Worm (Caenorhabditis elegans): ENCODE data around the gene srbc-67.

srbc-67 gene

DNA sequence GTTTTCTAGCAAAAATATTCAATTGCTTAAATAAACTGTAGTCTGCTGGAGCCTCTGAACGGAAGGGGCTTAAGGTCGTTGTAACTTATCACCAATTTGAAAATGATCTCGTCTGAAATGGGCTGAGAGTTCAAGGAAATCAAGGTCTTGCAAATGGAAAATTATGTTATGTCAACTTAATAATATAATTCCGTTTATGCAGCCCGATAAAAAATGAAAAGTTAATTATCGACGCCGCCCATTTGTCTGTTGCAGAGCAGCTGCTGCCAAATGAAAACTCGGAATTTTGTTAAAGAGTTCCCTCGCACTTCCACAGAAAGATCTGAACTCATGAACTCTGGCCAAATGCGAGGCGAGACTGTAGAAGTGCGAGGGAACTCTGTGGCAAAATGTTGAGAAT lies at the start of gene srbc-67:
Gene srbc-67, minus strand, starts transcription at position 101 of the 400 bp plus-strand sequence.
- TF ChIP-seq dpl-1 (GFP tag; optimal IDR thresholded peaks at IDR 0.05) (no peak), aha-1 (tag) (peak; percentile 29)

DNA sequence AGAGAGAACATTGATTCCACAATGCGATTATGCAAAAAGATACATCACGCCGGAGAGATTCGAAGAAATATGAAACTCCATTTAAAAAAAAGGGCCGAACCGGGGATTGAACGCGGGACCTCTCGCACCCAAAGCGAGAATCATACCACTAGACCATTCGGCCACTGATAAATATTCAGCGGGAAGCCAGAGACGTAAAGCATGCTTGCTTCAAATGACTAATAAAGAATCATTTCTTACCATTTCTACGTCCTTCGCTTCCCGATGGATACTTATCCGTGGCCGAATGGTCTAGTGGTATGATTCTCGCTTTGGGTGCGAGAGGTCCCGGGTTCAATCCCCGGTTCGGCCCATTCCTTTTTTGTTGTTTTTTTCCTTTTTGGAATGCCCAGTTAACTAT lies 47.2 kb upstream of the srbc-67 start:
- TF ChIP-seq F44E2.7 (GFP tag; IDR thresholded peaks at IDR 0.05) = no peak
- TF ChIP-seq dmd-6 (GFP tag; IDR thresholded peaks at IDR 0.05) = peak; percentile 24
- TF ChIP-seq arid-1 (GFP tag; conservative IDR thresholded peaks at IDR 0.05) = 0 out of 2 replicates have a peak, but pooled peaks have one; percentile 36
- TF ChIP-seq nhr-6 (tag; optimal IDR thresholded peaks at IDR 0.05) = no peak
- TF ChIP-seq hlh-11 (tag; optimal IDR thresholded peaks at IDR 0.05) = no peak
- TF ChIP-seq egl-27 (tag; optimal IDR thresholded peaks at IDR 0.05) = no peak
- TF ChIP-seq hlh-30 (tag; optimal IDR thresholded peaks at IDR 0.05; ENCODE audit: insufficient read depth) = no peak
- no peak for TF ChIP-seq mep-1 (tag; optimal IDR thresholded peaks at IDR 0.05)
- no peak for TF ChIP-seq nhr-11 (tag; optimal IDR thresholded peaks at IDR 0.05)
- no peak for TF ChIP-seq spr-1 (tag; optimal IDR thresholded peaks at IDR 0.05)
- TF ChIP-seq lim-7 (GFP tag; IDR thresholded peaks at IDR 0.05) = peak; percentile 75
- 0 out of 2 replicates have a peak, but pooled peaks have one; percentile 24 for TF ChIP-seq nhr-42 (GFP tag; IDR thresholded peaks at IDR 0.05)
- TF ChIP-seq Y48G9A.11 (GFP tag; IDR thresholded peaks at IDR 0.05) = peak; percentile 70
- peak; percentile 47; the same call in 1 of the 2 replicates for TF ChIP-seq snpc-1.2 (GFP tag; IDR thresholded peaks at IDR 0.05)
- peak; percentile 48; the same call in 1 of the 2 replicates for TF ChIP-seq F26F4.8 (GFP tag; conservative IDR thresholded peaks at IDR 0.05)
- peak; percentile 64 for TF ChIP-seq lin-38 (GFP tag; IDR thresholded peaks at IDR 0.05)
- no peak for TF ChIP-seq zfp-2 (tag; optimal IDR thresholded peaks at IDR 0.05)
- peak; percentile 6 for TF ChIP-seq lir-3 (tag; optimal IDR thresholded peaks at IDR 0.05)
- TF ChIP-seq saeg-2 (GFP tag; IDR thresholded peaks at IDR 0.05) = no peak
- no peak for TF ChIP-seq ceh-82 (tag; optimal IDR thresholded peaks at IDR 0.05)
- TF ChIP-seq nhr-25 (tag; optimal IDR thresholded peaks at IDR 0.05; ENCODE audit: borderline replicate concordance, insufficient read depth) = no peak
- peak; percentile 63 for TF ChIP-seq T26A8.4 (GFP tag; IDR thresholded peaks at IDR 0.05)
- TF ChIP-seq mxl-3 (GFP tag; optimal IDR thresholded peaks at IDR 0.05) = no peak
- no peak for TF ChIP-seq duxl-1 (tag; optimal IDR thresholded peaks at IDR 0.05; ENCODE audit: poor library complexity)
- no peak for TF ChIP-seq rbr-2 (tag; optimal IDR thresholded peaks at IDR 0.05)
- TF ChIP-seq mxl-2 (GFP tag; conservative IDR thresholded peaks at IDR 0.05) = 0 out of 2 replicates have a peak, but pooled peaks have one; percentile 49
- TF ChIP-seq nhr-48 (tag; optimal IDR thresholded peaks at IDR 0.05) = no peak
- TF ChIP-seq mdt-29 (GFP tag; IDR thresholded peaks at IDR 0.05) = no peak
- TF ChIP-seq lin-13 (GFP tag; optimal IDR thresholded peaks at IDR 0.05) = peak; percentile 42
- TF ChIP-seq daf-16 (GFP tag; optimal IDR thresholded peaks at IDR 0.05) = peak in 1 of 2 experiments; percentile 17
- TF ChIP-seq daf-16 (tag; optimal IDR thresholded peaks at IDR 0.05) = peak; percentile 45
- TF ChIP-seq ceh-44 (GFP tag; IDR thresholded peaks at IDR 0.05) = 0 out of 2 replicates have a peak, but pooled peaks have one; percentile 7
- no peak for TF ChIP-seq fos-1 (tag; optimal IDR thresholded peaks at IDR 0.05)
- TF ChIP-seq ceh-32 (tag; optimal IDR thresholded peaks at IDR 0.05; ENCODE audit: poor library complexity) = no peak
- TF ChIP-seq lsy-2 (tag; optimal IDR thresholded peaks at IDR 0.05) = peak in 1 of 2 experiments; percentile 22
- no peak for TF ChIP-seq F37D6.2 (tag; optimal IDR thresholded peaks at IDR 0.05)
- 0 out of 2 replicates have a peak, but pooled peaks have one; percentile 42 for TF ChIP-seq D1046.2 (GFP tag; IDR thresholded peaks at IDR 0.05)
- TF ChIP-seq hmg-1.1 (GFP tag; IDR thresholded peaks at IDR 0.05) = peak; percentile 44; the same call in 1 of the 2 replicates
- peak; percentile 84 for TF ChIP-seq dmd-8 (GFP tag; IDR thresholded peaks at IDR 0.05)
- TF ChIP-seq ama-1 (optimal IDR thresholded peaks at IDR 0.05) = no peak
- peak in 1 of 2 experiments; percentile 63; a peak in 1 of 4 replicates for TF ChIP-seq madf-5 (GFP tag; IDR thresholded peaks at IDR 0.05)
- TF ChIP-seq ztf-7 (tag; optimal IDR thresholded peaks at IDR 0.05) = no peak
- no peak for TF ChIP-seq lin-39 (tag; optimal IDR thresholded peaks at IDR 0.05)
- TF ChIP-seq ctbp-1 (GFP tag; IDR thresholded peaks at IDR 0.05) = 0 out of 2 replicates have a peak, but pooled peaks have one; percentile 41
- TF ChIP-seq tra-1 (GFP tag; IDR thresholded peaks at IDR 0.05) = peak; percentile 55; the same call in 1 of the 2 replicates
- TF ChIP-seq nhr-76 (tag; optimal IDR thresholded peaks at IDR 0.05) = no peak
- peak; percentile 51 for TF ChIP-seq lin-1 (GFP tag; IDR thresholded peaks at IDR 0.05)
